Fruit fly (Drosophila melanogaster) whole organism, embryonic: ENCODE results near the gene CG10383.
A peak's percentile ranks its signal among the peaks of the same experiment; 100 is the strongest.

Source experiments
- Blimp-1 ChIP-seq: fragments of 200-800 bp; sonication (Bioruptor generic); optimal IDR thresholded peaks from 3 replicates; lab custom pipeline; 2018; ENCODE audit warnings: missing biosample characterization, missing genetic modification characterization, mild to moderate bottlenecking, moderate library complexity, missing genetic modification reagents
- Bteb2 ChIP-seq: fragments of 200-800 bp; sonication (Bioruptor generic); optimal IDR thresholded peaks from 2 replicates; lab custom pipeline; 2016; ENCODE audit warnings: missing biosample characterization, missing genetic modification characterization
- CG1233 ChIP-seq: fragments of 200-800 bp; sonication (Bioruptor generic); optimal IDR thresholded peaks from 4 replicates; lab custom pipeline; 2018; ENCODE audit warnings: missing biosample characterization, mild to moderate bottlenecking, missing genetic modification characterization
- CG14014 ChIP-seq: fragments of 200-800 bp; sonication (Bioruptor generic); IDR thresholded peaks from 2 replicates; pipeline ENCODE4 v1.3.6; 2022; ENCODE audit warnings: missing biosample characterization, missing genetic modification characterization
- CG15011 ChIP-seq: fragments of 200-800 bp; sonication (Bioruptor generic); optimal IDR thresholded peaks from 3 replicates; lab custom pipeline; 2018; ENCODE audit warnings: missing biosample characterization, mild to moderate bottlenecking, missing genetic modification characterization
- CG15269 ChIP-seq: fragments of 200-800 bp; sonication (Bioruptor generic); optimal IDR thresholded peaks from 2 replicates; lab custom pipeline; 2018; ENCODE audit warnings: missing biosample characterization, mild to moderate bottlenecking, missing genetic modification characterization, moderate library complexity
- CG1529 ChIP-seq: fragments of 200-800 bp; sonication (Bioruptor generic); optimal IDR thresholded peaks from 3 replicates; lab custom pipeline; 2018; ENCODE audit warnings: missing biosample characterization, missing genetic modification characterization
- CG15479 ChIP-seq: fragments of 200-800 bp; sonication (Bioruptor generic); optimal IDR thresholded peaks from 3 replicates; lab custom pipeline; 2019; ENCODE audit warnings: missing biosample characterization, mild to moderate bottlenecking, missing genetic modification characterization, moderate library complexity
- CG17568 ChIP-seq: fragments of 200-800 bp; sonication (Bioruptor generic); optimal IDR thresholded peaks from 2 replicates; lab custom pipeline; 2018; ENCODE audit warnings: missing biosample characterization, mild to moderate bottlenecking, missing genetic modification characterization, moderate library complexity
- CG17829 ChIP-seq: fragments of 200-800 bp; optimal IDR thresholded peaks from 2 replicates; lab custom pipeline; 2019; ENCODE audit warnings: missing biosample characterization, mild to moderate bottlenecking, missing genetic modification characterization, moderate library complexity
- CG18476 ChIP-seq: fragments of 200-800 bp; sonication (Bioruptor generic); optimal IDR thresholded peaks from 2 replicates; lab custom pipeline; 2016; ENCODE audit warnings: missing biosample characterization, mild to moderate bottlenecking, missing genetic modification characterization
- CG3726 ChIP-seq: fragments of 200-800 bp; sonication (Bioruptor generic); IDR thresholded peaks from 3 replicates; pipeline ENCODE4, ENCODE4 v1.3.6; 2022; ENCODE audit warnings: missing biosample characterization, missing genetic modification characterization
- CG6689 ChIP-seq: fragments of 200-800 bp; sonication (Bioruptor generic); IDR thresholded peaks from 2 replicates; pipeline ENCODE4 v1.3.6; 2022; ENCODE audit warnings: missing biosample characterization, missing genetic modification characterization
- CG7357 ChIP-seq: fragments of 200-800 bp; sonication (Bioruptor generic); IDR thresholded peaks from 3 replicates; pipeline ENCODE4 v1.3.6; 2022; ENCODE audit warnings: missing biosample characterization, missing genetic modification characterization
- CG7987 ChIP-seq: fragments of 200-800 bp; sonication (Bioruptor generic); optimal IDR thresholded peaks from 2 replicates; lab custom pipeline; 2018; ENCODE audit warnings: missing biosample characterization, mild to moderate bottlenecking, missing genetic modification characterization, moderate library complexity
- CG8290 ChIP-seq, 3 experiments: fragments of 200-800 bp; sonication (Bioruptor generic); optimal IDR thresholded peaks; 2 replicates each; lab custom pipeline; 2016 to 2019; ENCODE audit warnings: missing biosample characterization in 3 of 3, missing genetic modification characterization in 3 of 3, mild to moderate bottlenecking in 2 of 3, moderate library complexity in 1 of 3
- Chrac-16 ChIP-seq: fragments of 200-800 bp; sonication (Bioruptor generic); optimal IDR thresholded peaks from 3 replicates; lab custom pipeline; 2016; ENCODE audit warnings: missing biosample characterization, missing genetic modification characterization
- Ets65A ChIP-seq: fragments of 200-800 bp; sonication (Bioruptor generic); peaks from one replicate; lab custom pipeline; 2016; ENCODE audit warnings: missing biosample characterization, missing genetic modification characterization
- Ets97D ChIP-seq: fragments of 200-800 bp; sonication (Bioruptor generic); optimal IDR thresholded peaks from 3 replicates; lab custom pipeline; 2016; ENCODE audit warnings: missing biosample characterization, missing genetic modification characterization
- H15 ChIP-seq: fragments of 200-800 bp; sonication (Bioruptor generic); IDR thresholded peaks from 3 replicates; pipeline ENCODE4 v1.3.6; 2022; ENCODE audit warnings: missing biosample characterization, missing genetic modification characterization
- MESR4 ChIP-seq: fragments of 200-800 bp; sonication (Bioruptor generic); optimal IDR thresholded peaks from 2 replicates; lab custom pipeline; 2018; ENCODE audit warnings: missing biosample characterization, mild to moderate bottlenecking, missing genetic modification characterization, moderate library complexity
- NfI ChIP-seq: fragments of 200-800 bp; sonication (Bioruptor generic); optimal IDR thresholded peaks from 3 replicates; lab custom pipeline; 2018; ENCODE audit warnings: missing biosample characterization, mild to moderate bottlenecking, missing genetic modification characterization, moderate library complexity
- Ravus ChIP-seq: fragments of 200-800 bp; sonication (Bioruptor generic); IDR thresholded peaks from 2 replicates; pipeline ENCODE4 v1.3.6; 2022; ENCODE audit warnings: missing biosample characterization, missing genetic modification characterization
- Sry-δ ChIP-seq: fragments of 200-800 bp; sonication (Bioruptor generic); optimal IDR thresholded peaks from 2 replicates; lab custom pipeline; 2016; ENCODE audit warnings: missing biosample characterization, missing genetic modification characterization
- Trl ChIP-seq, 3 experiments: fragments of >200 bp in 2 of 3; fragments of 200-800 bp in 1 of 3; sonication (Bioruptor generic) in 1 of 3; optimal IDR thresholded peaks; 2 replicates in 1 of 3; 3 replicates in 2 of 3; lab custom pipeline; 2016 to 2017; ENCODE audit warnings: missing biosample characterization in 1 of 3, missing genetic modification characterization in 1 of 3
- abd-A ChIP-seq: fragments of 200-800 bp; sonication (Bioruptor generic); optimal IDR thresholded peaks from 3 replicates; lab custom pipeline; 2019; ENCODE audit warnings: missing biosample characterization, mild to moderate bottlenecking, missing genetic modification characterization, moderate library complexity
- ara ChIP-seq: fragments of 200-800 bp; sonication (Bioruptor generic); IDR thresholded peaks from 2 replicates; pipeline ENCODE4 v1.3.6; 2022; ENCODE audit warnings: missing biosample characterization, missing genetic modification characterization
- ase ChIP-seq: fragments of 200-800 bp; sonication (Bioruptor generic); IDR thresholded peaks from 3 replicates; pipeline ENCODE4 v1.3.6; 2022; ENCODE audit warnings: missing biosample characterization, missing genetic modification characterization
- bsh ChIP-seq, 2 experiments: fragments of 200-800 bp; sonication (Bioruptor generic); optimal IDR thresholded peaks; 2 replicates each; lab custom pipeline; 2017 to 2018; ENCODE audit warnings: mild to moderate bottlenecking in 2 of 2, missing biosample characterization in 2 of 2, missing genetic modification characterization in 2 of 2, moderate library complexity in 1 of 2
- chn ChIP-seq: fragments of 200-800 bp; sonication (Bioruptor generic); optimal IDR thresholded peaks from 2 replicates; lab custom pipeline; 2016; ENCODE audit warnings: missing biosample characterization, missing genetic modification characterization
- cwo ChIP-seq: fragments of 200-800 bp; sonication (Bioruptor generic); optimal IDR thresholded peaks from 3 replicates; lab custom pipeline; 2017; ENCODE audit warnings: missing biosample characterization, missing genetic modification characterization, mild to moderate bottlenecking, moderate library complexity, missing genetic modification reagents
- da ChIP-seq: fragments of 200-800 bp; sonication (Bioruptor generic); optimal IDR thresholded peaks from 2 replicates; lab custom pipeline; 2016; ENCODE audit warnings: missing biosample characterization, missing genetic modification characterization
- fd102C ChIP-seq: fragments of 200-800 bp; sonication (Bioruptor generic); optimal IDR thresholded peaks from 2 replicates; lab custom pipeline; 2018; ENCODE audit warnings: missing biosample characterization, mild to moderate bottlenecking, missing genetic modification characterization, moderate library complexity
- ftz-f1 ChIP-seq: fragments of 200-800 bp; sonication (Bioruptor generic); optimal IDR thresholded peaks from 2 replicates; lab custom pipeline; 2016; ENCODE audit warnings: missing biosample characterization, missing genetic modification characterization
- gsb ChIP-seq: fragments of 200-800 bp; sonication (Bioruptor generic); IDR thresholded peaks from 2 replicates; pipeline ENCODE4 v1.3.6; 2022; ENCODE audit warnings: missing biosample characterization, missing genetic modification characterization
- hkb ChIP-seq, 2 experiments: fragments of 200-800 bp in 1 of 2; fragments of >200 bp in 1 of 2; sonication (Bioruptor generic) in 1 of 2; IDR thresholded peaks in 1 of 2; optimal IDR thresholded peaks in 1 of 2; 2 replicates each; pipeline versions ENCODE4 v1.3.6 to Lab custom; 2017 to 2022; ENCODE audit warnings: missing biosample characterization in 1 of 2, missing genetic modification characterization in 1 of 2
- lbe ChIP-seq: fragments of 200-800 bp; sonication (Bioruptor generic); optimal IDR thresholded peaks from 2 replicates; lab custom pipeline; 2016; ENCODE audit warnings: missing biosample characterization, mild to moderate bottlenecking, missing genetic modification characterization
- lmd ChIP-seq: fragments of 200-800 bp; sonication (Bioruptor generic); IDR thresholded peaks from 2 replicates; pipeline ENCODE4 v1.3.6; 2022; ENCODE audit warnings: missing biosample characterization, missing genetic modification characterization
- lov ChIP-seq, 2 experiments: fragments of 200-800 bp in 1 of 2; fragments of >200 bp in 1 of 2; sonication (Bioruptor generic) in 1 of 2; IDR thresholded peaks in 1 of 2; optimal IDR thresholded peaks in 1 of 2; 2 replicates in 1 of 2; 3 replicates in 1 of 2; pipeline versions ENCODE4 v1.3.6 to Lab custom; 2017 to 2022; ENCODE audit warnings: missing biosample characterization in 1 of 2, missing genetic modification characterization in 1 of 2
- nom ChIP-seq: fragments of 200-800 bp; sonication (Bioruptor generic); optimal IDR thresholded peaks from 2 replicates; lab custom pipeline; 2017; ENCODE audit warnings: missing biosample characterization, missing genetic modification characterization, mild to moderate bottlenecking, moderate library complexity, missing genetic modification reagents
- org-1 ChIP-seq: fragments of 200-800 bp; sonication (Bioruptor generic); optimal IDR thresholded peaks from 2 replicates; lab custom pipeline; 2017; ENCODE audit warnings: missing biosample characterization, missing genetic modification characterization
- pb ChIP-seq: fragments of 200-800 bp; sonication (Bioruptor generic); optimal IDR thresholded peaks from 3 replicates; lab custom pipeline; 2016; ENCODE audit warnings: missing biosample characterization, missing genetic modification characterization
- peb ChIP-seq: fragments of 200-800 bp; sonication (Bioruptor generic); IDR thresholded peaks from 2 replicates; pipeline ENCODE4 v1.3.6; 2022; ENCODE audit warnings: missing biosample characterization, missing genetic modification characterization
- sens-2 ChIP-seq: fragments of 200-800 bp; sonication (Bioruptor generic); IDR thresholded peaks from 2 replicates; pipeline ENCODE4 v1.3.6; 2022; ENCODE audit warnings: missing biosample characterization, missing genetic modification characterization
- slbo ChIP-seq: fragments of 200-800 bp; sonication (Bioruptor generic); IDR thresholded peaks from 2 replicates; pipeline ENCODE4 v1.3.6; 2022; ENCODE audit warnings: missing biosample characterization, missing genetic modification characterization
- slp2 ChIP-seq: fragments of 200-800 bp; sonication (Bioruptor generic); optimal IDR thresholded peaks from 2 replicates; lab custom pipeline; 2016; ENCODE audit warnings: missing biosample characterization, missing genetic modification characterization
- sqz ChIP-seq: fragments of 200-800 bp; sonication (Bioruptor generic); optimal IDR thresholded peaks from 3 replicates; lab custom pipeline; 2018; ENCODE audit warnings: missing biosample characterization, mild to moderate bottlenecking, missing genetic modification characterization
- stwl ChIP-seq: fragments of 200-800 bp; sonication (Bioruptor generic); optimal IDR thresholded peaks from 3 replicates; lab custom pipeline; 2018; ENCODE audit warnings: missing biosample characterization, mild to moderate bottlenecking, missing genetic modification characterization, moderate library complexity
- wor ChIP-seq: fragments of 200-800 bp; sonication (Bioruptor generic); IDR thresholded peaks from 2 replicates; pipeline ENCODE4 v1.3.6; 2022; ENCODE audit warnings: missing biosample characterization, missing genetic modification characterization
- zfh2 ChIP-seq: fragments of 200-800 bp; sonication (Bioruptor generic); optimal IDR thresholded peaks from 2 replicates; lab custom pipeline; 2016; ENCODE audit warnings: missing biosample characterization, missing genetic modification characterization

Gene CG10383

DNA sequence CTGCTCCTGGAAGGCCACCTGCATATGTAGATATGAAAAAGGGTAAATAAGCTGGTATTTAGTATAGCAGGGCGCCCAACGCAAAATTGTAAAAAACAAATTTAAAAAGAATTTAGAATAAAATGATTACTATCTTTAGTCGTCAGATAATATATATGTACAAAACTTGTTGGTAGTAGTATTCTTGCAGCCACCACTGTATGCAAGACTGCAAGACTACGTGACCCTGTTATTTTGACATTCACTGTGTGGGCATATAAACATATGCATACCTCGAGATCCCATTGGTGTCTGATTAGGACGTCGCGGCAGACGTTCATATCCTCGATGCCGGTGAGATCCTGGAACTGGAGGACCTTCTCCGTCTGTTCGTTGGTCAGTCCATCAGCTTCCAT lies 12.4 kb upstream of the CG10383 start (continued):
- TF ChIP-seq sqz, result no peak
- TF ChIP-seq wor, result no peak
- no peak for TF ChIP-seq Trl (optimal IDR thresholded peaks at IDR 0.05; lab: Kevin White, UChicago)
- TF ChIP-seq Trl (GFP tag; optimal IDR thresholded peaks at IDR 0.05; lab: Kevin White, UChicago), result peak; percentile 12
- TF ChIP-seq Sry-δ (GFP tag; lab: Kevin White, UChicago), result no peak
- peak; percentile 18 for TF ChIP-seq NfI (GFP tag; lab: Kevin White, UChicago)
- TF ChIP-seq zfh2 (GFP tag; lab: Kevin White, UChicago), result peak; percentile 9
- no peak for TF ChIP-seq CG18476
- no peak for TF ChIP-seq CG8290 (GFP tag; optimal IDR thresholded peaks at IDR 0.05; lab: Kevin White, UChicago)
- TF ChIP-seq CG8290 (tag; optimal IDR thresholded peaks at IDR 0.05; lab: Kevin White, UChicago), result no peak
- TF ChIP-seq CG15269 (tag; lab: Kevin White, UChicago), result no peak
- no peak for TF ChIP-seq CG1529
- no peak for TF ChIP-seq CG15479 (GFP tag; lab: Kevin White, UChicago)
- no peak for TF ChIP-seq lov (optimal IDR thresholded peaks at IDR 0.05; lab: Kevin White, UChicago)
- TF ChIP-seq lov (GFP tag; IDR thresholded peaks at IDR 0.05; lab: Robert Waterston, UW), result no peak
- TF ChIP-seq ftz-f1 (GFP tag; lab: Kevin White, UChicago), result no peak
- peak; percentile 7 for TF ChIP-seq lbe (GFP tag; lab: Kevin White, UChicago)
- TF ChIP-seq sens-2 (GFP tag; lab: Robert Waterston, UW), result no peak
- no peak for TF ChIP-seq Bteb2
- peak; percentile 43; the same call in 1 of the 2 replicates for TF ChIP-seq CG14014 (GFP tag; lab: Robert Waterston, UW)
- peak; percentile 10 for TF ChIP-seq Chrac-16
- TF ChIP-seq CG1233 (GFP tag; lab: Kevin White, UChicago), result no peak
- TF ChIP-seq ase (GFP tag; lab: Robert Waterston, UW), result no peak
- TF ChIP-seq gsb (GFP tag; lab: Robert Waterston, UW), result no peak
- TF ChIP-seq nom (GFP tag; lab: Kevin White, UChicago), result no peak
- TF ChIP-seq cwo (GFP tag; lab: Kevin White, UChicago), result peak; percentile 53
- no peak for TF ChIP-seq peb (GFP tag; lab: Robert Waterston, UW)
- TF ChIP-seq chn, result no peak
- no peak for TF ChIP-seq da (GFP tag; lab: Kevin White, UChicago)
- TF ChIP-seq CG17829 (tag; lab: Kevin White, UChicago), result no peak
- TF ChIP-seq fd102C (GFP tag; lab: Kevin White, UChicago), result no peak
- TF ChIP-seq CG7987 (GFP tag; lab: Kevin White, UChicago), result no peak
- TF ChIP-seq H15, result no peak
- TF ChIP-seq CG15011 (GFP tag; lab: Kevin White, UChicago), result no peak
- no peak for TF ChIP-seq slp2 (GFP tag; lab: Kevin White, UChicago)
- TF ChIP-seq Ravus (GFP tag; lab: Robert Waterston, UW), result no peak
- TF ChIP-seq hkb (optimal IDR thresholded peaks at IDR 0.05; lab: Kevin White, UChicago), result no peak
- TF ChIP-seq hkb (GFP tag; IDR thresholded peaks at IDR 0.05; lab: Robert Waterston, UW), result peak; percentile 45; the same call in 1 of the 2 replicates
- no peak for TF ChIP-seq Ets97D (GFP tag; lab: Kevin White, UChicago)
- no peak for TF ChIP-seq CG6689
- TF ChIP-seq bsh (GFP tag; optimal IDR thresholded peaks at IDR 0.05; lab: Kevin White, UChicago), result no peak
- TF ChIP-seq lmd (GFP tag; lab: Robert Waterston, UW), result no peak; the same call in 1 of the 2 replicates
- TF ChIP-seq stwl (tag; lab: Kevin White, UChicago), result no peak
- TF ChIP-seq CG17568 (GFP tag; lab: Kevin White, UChicago), result no peak
- no peak for TF ChIP-seq ara (GFP tag; lab: Robert Waterston, UW)
- TF ChIP-seq CG7357, result no peak
- TF ChIP-seq Blimp-1, result no peak
- TF ChIP-seq pb (GFP tag; lab: Kevin White, UChicago), result no peak
- TF ChIP-seq CG3726 (GFP tag; lab: Robert Waterston, UW), result no peak
- no peak for TF ChIP-seq MESR4 (GFP tag; lab: Kevin White, UChicago)
- no peak for TF ChIP-seq Ets65A
- peak; percentile 77 for TF ChIP-seq slbo (GFP tag; lab: Robert Waterston, UW)
- TF ChIP-seq org-1 (GFP tag; lab: Kevin White, UChicago), result no peak
- TF ChIP-seq abd-A (tag; lab: Kevin White, UChicago), result no peak
